Fruit fly (Drosophila melanogaster) whole organism, embryonic: ENCODE data around the gene CG42540.

Experiments used
- CG10366 ChIP-seq: fragments of 200-800 bp; sonication (Bioruptor generic); IDR thresholded peaks from 2 replicates; pipeline ENCODE4 v1.3.6; 2022; ENCODE audit warnings: missing biosample characterization, missing genetic modification characterization
- CG11696 ChIP-seq: fragments of 200-800 bp; sonication (Bioruptor generic); IDR thresholded peaks from 2 replicates; pipeline ENCODE4 v1.3.6; 2022; ENCODE audit warnings: missing biosample characterization, missing genetic modification characterization
- CG8478 ChIP-seq: fragments of >200 bp; optimal IDR thresholded peaks from 2 replicates; lab custom pipeline; 2018
- CrebB ChIP-seq: fragments of 200-800 bp; sonication (Bioruptor generic); optimal IDR thresholded peaks from 3 replicates; lab custom pipeline; 2018; ENCODE audit warnings: missing biosample characterization, mild to moderate bottlenecking, missing genetic modification characterization
- Doc3 ChIP-seq: fragments of 200-800 bp; sonication (Bioruptor generic); IDR thresholded peaks from 3 replicates; pipeline ENCODE4 v1.3.6; 2022; ENCODE audit warnings: missing biosample characterization, missing genetic modification characterization; ENCODE audit not compliant: partially characterized antibody
- PHDP ChIP-seq: fragments of 200-800 bp; sonication (Bioruptor generic); optimal IDR thresholded peaks from 3 replicates; lab custom pipeline; 2018; ENCODE audit warnings: missing biosample characterization, mild to moderate bottlenecking, missing genetic modification characterization, moderate library complexity
- Usf ChIP-seq: fragments of 200-800 bp; sonication (Bioruptor generic); optimal IDR thresholded peaks from 2 replicates; lab custom pipeline; 2017; ENCODE audit warnings: missing genotype, missing biosample characterization, missing genetic modification characterization
- br ChIP-seq: fragments of >200 bp; optimal IDR thresholded peaks from 2 replicates; lab custom pipeline; 2017
- h ChIP-seq: fragments of >200 bp; optimal IDR thresholded peaks from 2 replicates; lab custom pipeline; 2017
- ham ChIP-seq: fragments of 200-800 bp; sonication (Bioruptor generic); IDR thresholded peaks from 2 replicates; pipeline ENCODE4 v1.3.6; 2022; ENCODE audit warnings: missing biosample characterization, missing genetic modification characterization
- psq ChIP-seq: fragments of 200-800 bp; sonication (Bioruptor generic); optimal IDR thresholded peaks from 2 replicates; lab custom pipeline; 2017; ENCODE audit warnings: missing biosample characterization, missing genetic modification characterization
- sug ChIP-seq: fragments of 200-800 bp; optimal IDR thresholded peaks from 2 replicates; lab custom pipeline; 2019; ENCODE audit warnings: missing biosample characterization, mild to moderate bottlenecking, missing genetic modification characterization, moderate library complexity

DNA sequence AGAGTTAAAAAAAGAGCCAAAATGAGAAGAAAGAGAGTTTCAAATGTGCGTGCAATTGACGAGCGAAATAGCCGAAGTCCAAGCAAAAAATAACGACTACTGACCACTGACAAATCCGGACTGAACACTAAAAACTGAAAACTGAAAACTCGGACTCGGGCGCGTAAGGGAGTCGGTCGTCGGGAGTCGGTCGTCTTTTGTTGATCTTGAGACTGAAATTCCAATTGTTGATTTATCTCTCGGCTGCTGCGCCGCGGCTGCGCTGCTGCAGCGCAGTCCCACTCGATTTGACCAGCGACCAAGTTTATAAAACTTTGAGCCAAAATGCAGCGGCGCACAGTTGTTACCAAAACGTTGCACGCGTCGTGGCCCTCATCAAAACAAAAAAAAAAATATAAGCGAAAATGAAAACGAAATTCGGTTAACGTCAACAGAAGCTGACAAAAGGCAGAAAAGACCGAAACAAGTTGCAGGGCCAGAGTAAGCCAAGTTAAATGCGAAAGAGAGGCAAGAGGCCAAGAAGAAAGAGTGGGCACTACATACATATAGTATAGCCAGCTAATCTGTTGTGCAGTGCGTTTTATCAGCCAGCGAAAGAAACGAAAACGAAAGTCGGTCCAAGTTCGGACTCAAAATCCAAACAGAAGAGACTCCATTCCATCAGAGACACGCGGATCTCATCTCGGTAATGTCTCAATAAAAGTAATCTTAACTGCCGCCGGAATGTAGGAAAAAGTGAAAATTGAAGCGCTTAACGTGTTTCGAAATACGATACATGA lies 22.9 kb upstream of the CG42540 start, which contains the start of gene CG11353:
- no peak for TF ChIP-seq Doc3
- TF ChIP-seq PHDP (tag; lab: Kevin White, UChicago), result no peak
- TF ChIP-seq psq (GFP tag; lab: Kevin White, UChicago), result no peak
- no peak for TF ChIP-seq CG8478 (lab: Kevin White, UChicago)
- TF ChIP-seq h, result no peak
- TF ChIP-seq sug (tag; lab: Kevin White, UChicago), result no peak
- TF ChIP-seq CG11696 (GFP tag; lab: Robert Waterston, UW), result no peak
- no peak for TF ChIP-seq Usf
- TF ChIP-seq ham (GFP tag; lab: Robert Waterston, UW), result no peak
- no peak for TF ChIP-seq CG10366 (GFP tag; lab: Robert Waterston, UW)
- no peak for TF ChIP-seq CrebB (tag; lab: Kevin White, UChicago)
- no peak for TF ChIP-seq br (lab: Kevin White, UChicago)
